Fruit fly (Drosophila melanogaster) whole organism, embryonic: ENCODE data around the gene TTLL6B.

Experiments used
- Aef1 ChIP-seq: fragments of 200-800 bp; sonication (Bioruptor generic); IDR thresholded peaks from 3 replicates; pipeline ENCODE4 v1.3.6; 2022; ENCODE audit warnings: missing biosample characterization, missing genetic modification characterization
- Atf6 ChIP-seq: fragments of 200-800 bp; sonication (Bioruptor generic); IDR thresholded peaks from 2 replicates; pipeline ENCODE4 v1.3.6; 2022; ENCODE audit warnings: missing biosample characterization, missing genetic modification characterization
- CG10147 ChIP-seq: fragments of 200-800 bp; sonication (Bioruptor generic); optimal IDR thresholded peaks from 2 replicates; lab custom pipeline; 2019; ENCODE audit warnings: missing biosample characterization, mild to moderate bottlenecking, missing genetic modification characterization, moderate library complexity
- CG11504 ChIP-seq: fragments of 200-800 bp; sonication (Bioruptor generic); optimal IDR thresholded peaks from 3 replicates; lab custom pipeline; 2019; ENCODE audit warnings: missing biosample characterization, mild to moderate bottlenecking, missing genetic modification characterization, moderate library complexity
- CG12104 ChIP-seq: fragments of 200-800 bp; sonication (Bioruptor generic); optimal IDR thresholded peaks from 3 replicates; lab custom pipeline; 2016; ENCODE audit warnings: missing biosample characterization, missing genetic modification characterization
- CG12236 ChIP-seq: fragments of 200-800 bp; sonication (Bioruptor generic); optimal IDR thresholded peaks from 2 replicates; lab custom pipeline; 2016; ENCODE audit warnings: missing biosample characterization, missing genetic modification characterization
- CG14667 ChIP-seq: fragments of 200-800 bp; sonication (Bioruptor generic); IDR thresholded peaks from 2 replicates; pipeline ENCODE4 v1.3.6; 2022; ENCODE audit warnings: missing biosample characterization, missing genetic modification characterization
- CG15011 ChIP-seq: fragments of 200-800 bp; sonication (Bioruptor generic); optimal IDR thresholded peaks from 3 replicates; lab custom pipeline; 2018; ENCODE audit warnings: missing biosample characterization, mild to moderate bottlenecking, missing genetic modification characterization
- CG15514 ChIP-seq: fragments of 200-800 bp; sonication (Bioruptor generic); optimal IDR thresholded peaks from 3 replicates; lab custom pipeline; 2017; ENCODE audit warnings: missing biosample characterization, missing genetic modification characterization, mild to moderate bottlenecking, moderate library complexity, missing genetic modification reagents
- CG2116 ChIP-seq: fragments of 200-800 bp; sonication (Bioruptor generic); optimal IDR thresholded peaks from 3 replicates; lab custom pipeline; 2018; ENCODE audit warnings: missing biosample characterization, mild to moderate bottlenecking, missing genetic modification characterization
- CG3065 ChIP-seq: fragments of 200-800 bp; sonication (Bioruptor generic); optimal IDR thresholded peaks from 2 replicates; lab custom pipeline; 2016; ENCODE audit warnings: missing biosample characterization, missing genetic modification characterization
- CG33557 ChIP-seq: fragments of 200-800 bp; sonication (Bioruptor generic); optimal IDR thresholded peaks from 2 replicates; lab custom pipeline; 2019; ENCODE audit warnings: missing biosample characterization, mild to moderate bottlenecking, missing genetic modification characterization, moderate library complexity
- CG34422 ChIP-seq: fragments of 200-800 bp; sonication (Bioruptor generic); IDR thresholded peaks from 3 replicates; pipeline ENCODE4 v1.3.6; 2022; ENCODE audit warnings: missing biosample characterization, missing genetic modification characterization
- CG42726 ChIP-seq: fragments of 200-800 bp; sonication (Bioruptor generic); IDR thresholded peaks from 2 replicates; pipeline ENCODE4 v1.3.6; 2022; ENCODE audit warnings: missing biosample characterization, missing genetic modification characterization; ENCODE audit not compliant: partially characterized antibody
- CG4730 ChIP-seq: fragments of 200-800 bp; sonication (Bioruptor generic); IDR thresholded peaks from 2 replicates; pipeline ENCODE4 v1.3.6; 2022; ENCODE audit warnings: missing biosample characterization, missing genetic modification characterization
- CG9727 ChIP-seq: fragments of 200-800 bp; sonication (Bioruptor generic); optimal IDR thresholded peaks from 3 replicates; lab custom pipeline; 2017; ENCODE audit warnings: missing biosample characterization, mild to moderate bottlenecking, missing genetic modification characterization
- CkIIα-i1 ChIP-seq: fragments of 200-800 bp; sonication (Bioruptor generic); IDR thresholded peaks from 2 replicates; pipeline ENCODE4 v1.3.6; 2022; ENCODE audit warnings: missing biosample characterization, missing genetic modification characterization
- CoRest ChIP-seq: fragments of 200-800 bp; sonication (Bioruptor generic); optimal IDR thresholded peaks from 3 replicates; lab custom pipeline; 2018; ENCODE audit warnings: missing biosample characterization, mild to moderate bottlenecking, missing genetic modification characterization, moderate library complexity
- Dad ChIP-seq: fragments of 200-800 bp; sonication (Bioruptor generic); optimal IDR thresholded peaks from 3 replicates; lab custom pipeline; 2016; ENCODE audit warnings: missing biosample characterization, missing genetic modification characterization
- Dp ChIP-seq: fragments of 200-800 bp; sonication (Bioruptor generic); optimal IDR thresholded peaks from 2 replicates; lab custom pipeline; 2018; ENCODE audit warnings: missing biosample characterization, mild to moderate bottlenecking, missing genetic modification characterization, moderate library complexity
- H15 ChIP-seq: fragments of 200-800 bp; sonication (Bioruptor generic); IDR thresholded peaks from 3 replicates; pipeline ENCODE4 v1.3.6; 2022; ENCODE audit warnings: missing biosample characterization, missing genetic modification characterization
- HmgZ ChIP-seq: fragments of 200-800 bp; sonication (Bioruptor generic); optimal IDR thresholded peaks from 2 replicates; lab custom pipeline; 2018; ENCODE audit warnings: missing biosample characterization, mild to moderate bottlenecking, missing genetic modification characterization
- Mrtf ChIP-seq: fragments of 200-800 bp; sonication (Bioruptor generic); IDR thresholded peaks from 3 replicates; pipeline ENCODE4 v1.3.6; 2022; ENCODE audit warnings: missing biosample characterization, missing genetic modification characterization
- NC2α ChIP-seq: fragments of 200-800 bp; sonication (Bioruptor generic); optimal IDR thresholded peaks from 2 replicates; lab custom pipeline; 2016; ENCODE audit warnings: missing biosample characterization, missing genetic modification characterization
- Ravus ChIP-seq: fragments of 200-800 bp; sonication (Bioruptor generic); IDR thresholded peaks from 2 replicates; pipeline ENCODE4 v1.3.6; 2022; ENCODE audit warnings: missing biosample characterization, missing genetic modification characterization
- Sox100B ChIP-seq: fragments of 200-800 bp; sonication (Bioruptor generic); optimal IDR thresholded peaks from 3 replicates; lab custom pipeline; 2018; ENCODE audit warnings: missing biosample characterization, mild to moderate bottlenecking, missing genetic modification characterization
- Sry-δ ChIP-seq: fragments of 200-800 bp; sonication (Bioruptor generic); optimal IDR thresholded peaks from 2 replicates; lab custom pipeline; 2016; ENCODE audit warnings: missing biosample characterization, missing genetic modification characterization
- TFAM ChIP-seq: fragments of 200-800 bp; sonication (Bioruptor generic); optimal IDR thresholded peaks from 2 replicates; lab custom pipeline; 2017; ENCODE audit warnings: missing biosample characterization, missing genetic modification characterization, inconsistent platforms
- Xbp1 ChIP-seq: fragments of 200-800 bp; sonication (Bioruptor generic); optimal IDR thresholded peaks from 3 replicates; lab custom pipeline; 2016; ENCODE audit warnings: missing biosample characterization, mild to moderate bottlenecking, missing genetic modification characterization
- aop ChIP-seq: fragments of 200-800 bp; sonication (Bioruptor generic); IDR thresholded peaks from 2 replicates; pipeline ENCODE4 v1.3.6; 2022; ENCODE audit warnings: missing biosample characterization, missing genetic modification characterization
- ap ChIP-seq: fragments of 200-800 bp; sonication (Bioruptor generic); IDR thresholded peaks from 2 replicates; pipeline ENCODE4 v1.3.6; 2022; ENCODE audit warnings: missing biosample characterization, missing genetic modification characterization
- ase ChIP-seq: fragments of 200-800 bp; sonication (Bioruptor generic); IDR thresholded peaks from 3 replicates; pipeline ENCODE4 v1.3.6; 2022; ENCODE audit warnings: missing biosample characterization, missing genetic modification characterization
- bigmax ChIP-seq: fragments of 200-800 bp; sonication (Bioruptor generic); optimal IDR thresholded peaks from 2 replicates; lab custom pipeline; 2018; ENCODE audit warnings: missing biosample characterization, mild to moderate bottlenecking, missing genetic modification characterization
- cato ChIP-seq: fragments of 200-800 bp; sonication (Bioruptor generic); optimal IDR thresholded peaks from 2 replicates; lab custom pipeline; 2016; ENCODE audit warnings: missing biosample characterization, missing genetic modification characterization, borderline replicate concordance
- chif ChIP-seq, 2 experiments: fragments of 200-800 bp; sonication (Bioruptor generic); optimal IDR thresholded peaks; 3 replicates each; lab custom pipeline; 2016; ENCODE audit warnings: missing biosample characterization in 2 of 2, missing genetic modification characterization in 2 of 2
- croc ChIP-seq: fragments of 200-800 bp; sonication (Bioruptor generic); conservative IDR thresholded peaks from 3 replicates; pipeline ENCODE4 v1.3.6; 2022; ENCODE audit warnings: missing biosample characterization, missing genetic modification characterization
- esg ChIP-seq: fragments of 200-800 bp; sonication (Bioruptor generic); conservative IDR thresholded peaks from 2 replicates; pipeline ENCODE4 v1.3.6; 2022; ENCODE audit warnings: missing biosample characterization, missing genetic modification characterization
- gcm ChIP-seq: fragments of 200-800 bp; sonication (Bioruptor generic); optimal IDR thresholded peaks from 2 replicates; lab custom pipeline; 2019; ENCODE audit warnings: missing biosample characterization, mild to moderate bottlenecking, missing genetic modification characterization, moderate library complexity
- hkb ChIP-seq, 2 experiments: fragments of 200-800 bp in 1 of 2; fragments of >200 bp in 1 of 2; sonication (Bioruptor generic) in 1 of 2; IDR thresholded peaks in 1 of 2; optimal IDR thresholded peaks in 1 of 2; 2 replicates each; pipeline versions ENCODE4 v1.3.6 to Lab custom; 2017 to 2022; ENCODE audit warnings: missing biosample characterization in 1 of 2, missing genetic modification characterization in 1 of 2
- lmd ChIP-seq: fragments of 200-800 bp; sonication (Bioruptor generic); IDR thresholded peaks from 2 replicates; pipeline ENCODE4 v1.3.6; 2022; ENCODE audit warnings: missing biosample characterization, missing genetic modification characterization
- lov ChIP-seq, 2 experiments: fragments of 200-800 bp in 1 of 2; fragments of >200 bp in 1 of 2; sonication (Bioruptor generic) in 1 of 2; IDR thresholded peaks in 1 of 2; optimal IDR thresholded peaks in 1 of 2; 2 replicates in 1 of 2; 3 replicates in 1 of 2; pipeline versions ENCODE4 v1.3.6 to Lab custom; 2017 to 2022; ENCODE audit warnings: missing biosample characterization in 1 of 2, missing genetic modification characterization in 1 of 2
- nmo ChIP-seq: fragments of 200-800 bp; sonication (Bioruptor generic); optimal IDR thresholded peaks from 2 replicates; lab custom pipeline; 2018; ENCODE audit warnings: missing biosample characterization, mild to moderate bottlenecking, missing genetic modification characterization, moderate library complexity
- pan ChIP-seq, 4 experiments: fragments of >200 bp in 3 of 4; fragments of 200-800 bp in 1 of 4; sonication (Bioruptor generic) in 1 of 4; optimal IDR thresholded peaks in 3 of 4; IDR thresholded peaks in 1 of 4; 2 replicates each; pipeline versions ENCODE4 v1.3.6 to Lab custom; 2017 to 2022; ENCODE audit warnings: missing biosample characterization in 2 of 4, missing genetic modification characterization in 2 of 4, mixed read lengths in 1 of 4
- pros ChIP-seq: fragments of 200-800 bp; sonication (Bioruptor generic); optimal IDR thresholded peaks from 3 replicates; lab custom pipeline; 2019; ENCODE audit warnings: missing biosample characterization, mild to moderate bottlenecking, missing genetic modification characterization, moderate library complexity
- sr ChIP-seq: fragments of 200-800 bp; sonication (Bioruptor generic); IDR thresholded peaks from 3 replicates; pipeline ENCODE4 v1.3.6; 2022; ENCODE audit warnings: missing biosample characterization, missing genetic modification characterization
- tll ChIP-seq, 2 experiments: fragments of 200-800 bp in 1 of 2; fragments of >200 bp in 1 of 2; sonication (Bioruptor generic) in 1 of 2; optimal IDR thresholded peaks; 2 replicates each; lab custom pipeline; 2017 to 2019; ENCODE audit warnings: missing biosample characterization in 2 of 2, missing genetic modification characterization in 2 of 2, mild to moderate bottlenecking in 1 of 2, moderate library complexity in 1 of 2

TTLL6B gene

DNA sequence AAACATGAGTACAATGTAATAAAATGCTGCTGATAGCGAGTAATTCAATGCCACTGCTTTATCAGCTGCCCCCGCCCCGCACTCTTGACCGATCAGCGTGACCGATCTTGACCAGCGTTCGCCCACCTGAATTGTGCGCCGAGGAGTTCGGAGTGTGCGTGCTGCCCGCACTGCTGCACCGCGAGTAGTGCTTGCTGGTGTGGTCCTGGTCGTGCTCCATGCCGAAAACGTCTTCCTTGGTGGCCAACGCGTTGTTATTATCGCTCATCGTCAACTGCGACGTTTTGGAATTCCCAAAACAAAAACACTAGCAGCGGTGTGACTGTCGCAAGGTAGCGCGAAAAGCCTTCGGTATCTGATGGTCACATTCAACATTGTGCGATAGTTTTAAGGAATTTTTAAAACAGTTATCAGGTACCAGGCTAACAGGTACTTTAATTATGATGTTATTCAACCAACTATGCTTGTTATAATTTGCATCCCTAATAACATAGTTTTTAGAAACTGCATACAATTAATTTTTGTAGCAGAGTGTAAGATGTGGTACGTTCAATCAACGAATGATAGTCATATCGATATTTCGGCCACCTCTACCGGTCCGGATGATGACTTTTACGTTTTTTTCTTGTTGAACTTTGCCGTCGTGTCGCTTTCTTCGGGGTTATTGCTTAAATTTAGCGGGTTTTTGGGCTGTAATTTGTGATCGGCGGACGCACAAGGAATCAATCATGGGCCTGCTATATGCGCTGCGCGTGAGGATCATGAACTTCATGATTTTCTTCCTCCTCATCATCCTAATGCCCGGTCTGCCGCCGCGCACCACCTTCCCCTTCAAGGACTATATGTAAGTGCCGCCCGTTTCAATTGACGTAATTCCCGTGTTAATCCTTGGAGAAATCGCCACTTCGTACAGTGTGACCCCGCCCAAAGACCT lies 37.7 kb upstream of the TTLL6B start, which contains the start of the genes bigmax and Hmu (continued):
- TF ChIP-seq CoRest (tag; lab: Kevin White, UChicago): peak; percentile 85
- peak; percentile 87 for TF ChIP-seq CG15514 (GFP tag; lab: Kevin White, UChicago)
- TF ChIP-seq Aef1 (GFP tag; lab: Robert Waterston, UW): peak; percentile 80
- peak; percentile 46 for TF ChIP-seq croc (GFP tag; lab: Robert Waterston, UW)
- TF ChIP-seq gcm (GFP tag; lab: Kevin White, UChicago): peak; percentile 62
- TF ChIP-seq nmo (GFP tag; lab: Kevin White, UChicago): peak; percentile 94
- TF ChIP-seq Sry-δ (GFP tag; lab: Kevin White, UChicago): peak; percentile 99
- peak; percentile 20 for TF ChIP-seq CG3065 (GFP tag; lab: Kevin White, UChicago)
- TF ChIP-seq Ravus (GFP tag; lab: Robert Waterston, UW): 0 out of 2 replicates have a peak, but pooled peaks have one; percentile 10
- no peak for TF ChIP-seq TFAM
- no peak for TF ChIP-seq Sox100B (GFP tag; lab: Kevin White, UChicago)
- no peak for TF ChIP-seq pros
- TF ChIP-seq CG12236: peak; percentile 64
- peak; percentile 61 for TF ChIP-seq esg (GFP tag; lab: Robert Waterston, UW)
- TF ChIP-seq CG11504 (tag; lab: Kevin White, UChicago): peak; percentile 80
- TF ChIP-seq chif (GFP tag; optimal IDR thresholded peaks at IDR 0.05; lab: Kevin White, UChicago): peak; percentile 87 to 89
- TF ChIP-seq CG33557 (GFP tag; lab: Kevin White, UChicago): peak; percentile 50
- TF ChIP-seq H15 (GFP tag; lab: Robert Waterston, UW): peak; percentile 75
- peak; percentile 37 for TF ChIP-seq Dp (GFP tag; lab: Kevin White, UChicago)
- TF ChIP-seq CG14667: peak; percentile 62; the same call in 1 of the 2 replicates
- TF ChIP-seq bigmax (GFP tag; lab: Kevin White, UChicago): no peak
- peak; percentile 86 to 90 for TF ChIP-seq tll (GFP tag; optimal IDR thresholded peaks at IDR 0.05; lab: Kevin White, UChicago)
- TF ChIP-seq Xbp1: peak; percentile 92
- peak; percentile 72 for TF ChIP-seq CG4730 (GFP tag; lab: Robert Waterston, UW)
- peak; percentile 78 for TF ChIP-seq CG2116 (GFP tag; lab: Kevin White, UChicago)
- peak; percentile 74 for TF ChIP-seq CG12104 (GFP tag; lab: Kevin White, UChicago)
- TF ChIP-seq Atf6 (GFP tag; lab: Robert Waterston, UW): peak; percentile 77
- peak; percentile 73 for TF ChIP-seq Mrtf (GFP tag; lab: Robert Waterston, UW)
- TF ChIP-seq pan (optimal IDR thresholded peaks at IDR 0.05; lab: Kevin White, UChicago): no peak
- TF ChIP-seq pan (GFP tag; optimal IDR thresholded peaks at IDR 0.05 in 1 of 2, IDR thresholded peaks at IDR 0.05 in 1 of 2): peak in 1 of 2 experiments; percentile 90
- TF ChIP-seq hkb (optimal IDR thresholded peaks at IDR 0.05; lab: Kevin White, UChicago): no peak
- peak; percentile 83 for TF ChIP-seq hkb (GFP tag; IDR thresholded peaks at IDR 0.05; lab: Robert Waterston, UW)
- TF ChIP-seq lov (optimal IDR thresholded peaks at IDR 0.05; lab: Kevin White, UChicago): no peak
- TF ChIP-seq lov (GFP tag; IDR thresholded peaks at IDR 0.05; lab: Robert Waterston, UW): no peak
- peak; percentile 86 for TF ChIP-seq Dad (GFP tag; lab: Kevin White, UChicago)
- peak; percentile 80 for TF ChIP-seq ase (GFP tag; lab: Robert Waterston, UW)
- peak; percentile 41 for TF ChIP-seq NC2α
- peak; percentile 4 for TF ChIP-seq cato (GFP tag; lab: Kevin White, UChicago)
- peak; percentile 91 for TF ChIP-seq CG34422
- peak; percentile 82 for TF ChIP-seq CG9727 (GFP tag; lab: Kevin White, UChicago)
- peak; percentile 89 for TF ChIP-seq HmgZ (tag; lab: Kevin White, UChicago)
- no peak for TF ChIP-seq aop (GFP tag; lab: Robert Waterston, UW)
- TF ChIP-seq CG10147 (GFP tag; lab: Kevin White, UChicago): peak; percentile 69
- no peak for TF ChIP-seq CkIIα-i1 (GFP tag; lab: Robert Waterston, UW)
- peak; percentile 55; the same call in 1 of the 2 replicates for TF ChIP-seq CG42726 (GFP tag; lab: Robert Waterston, UW)
- TF ChIP-seq ap (GFP tag; lab: Robert Waterston, UW): peak; percentile 72
- TF ChIP-seq CG15011 (GFP tag; lab: Kevin White, UChicago): peak; percentile 6
- peak; percentile 45; the same call in 1 of the 3 replicates for TF ChIP-seq sr (GFP tag; lab: Robert Waterston, UW)
- peak; percentile 85 for TF ChIP-seq lmd (GFP tag; lab: Robert Waterston, UW)
